Worm (Caenorhabditis elegans): Measurements from ENCODE around the gene Y45F10A.7.

DNA sequence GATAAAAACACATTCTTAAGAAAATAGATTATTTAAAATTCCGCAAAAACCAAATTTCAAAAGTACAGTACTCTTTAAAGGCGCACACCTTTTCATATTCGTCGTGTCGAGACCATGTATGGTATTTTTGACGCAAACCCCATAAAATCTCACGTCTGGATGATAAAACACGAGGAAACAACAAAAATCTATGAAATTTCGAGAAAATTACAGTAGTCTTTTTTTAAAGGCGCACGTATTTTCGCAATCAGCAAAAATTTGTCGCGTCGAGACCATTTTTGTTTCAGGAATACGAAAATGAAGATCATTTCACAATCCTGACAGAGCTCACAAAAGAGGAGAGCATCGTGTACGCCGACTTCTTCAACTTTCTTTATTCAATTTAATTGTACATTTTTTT, 20.6 kb downstream of the Y45F10A.7 start:
- no peak for TF ChIP-seq ama-1 (optimal IDR thresholded peaks at IDR 0.05)
- no peak for TF ChIP-seq scrt-1 (GFP tag; IDR thresholded peaks at IDR 0.05)
- TF ChIP-seq hmg-4 (GFP tag; optimal IDR thresholded peaks at IDR 0.05) = no peak
- TF ChIP-seq B0310.2 (tag; optimal IDR thresholded peaks at IDR 0.05) = no peak
- TF ChIP-seq pes-1 (GFP tag; IDR thresholded peaks at IDR 0.05) = no peak
- no peak for TF ChIP-seq F13C5.2 (tag; optimal IDR thresholded peaks at IDR 0.05)
- TF ChIP-seq hmbx-1 (tag; optimal IDR thresholded peaks at IDR 0.05) = no peak
- no peak for TF ChIP-seq tbx-11 (GFP tag; IDR thresholded peaks at IDR 0.05)

Measured in whole organism, early embryonic.